Worm (Caenorhabditis elegans): Measurements from ENCODE around the gene lin-48.

DNA sequence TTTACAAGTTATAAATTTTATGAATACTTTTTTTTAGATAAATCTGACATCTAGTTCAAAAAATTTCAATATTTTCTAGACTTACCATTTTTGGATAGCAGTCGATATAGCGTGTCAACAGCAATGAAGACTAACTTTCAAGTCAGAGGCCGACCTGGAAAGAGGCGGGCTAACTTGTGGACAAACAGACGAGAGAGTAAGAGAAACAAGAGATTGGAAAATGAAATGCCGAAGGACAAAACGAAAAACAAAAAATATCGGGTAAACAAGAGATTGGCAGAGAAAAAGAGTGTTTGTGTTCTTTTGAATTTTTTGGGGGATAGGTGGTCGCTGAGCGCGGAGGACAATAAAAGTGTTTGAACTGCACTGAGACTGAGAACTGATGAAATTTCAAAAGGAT, 27.9 kb downstream of the lin-48 start, which contains the start of gene lec-4:
- TF ChIP-seq ceh-43 (GFP tag; optimal IDR thresholded peaks at IDR 0.05) (no peak), mab-5 (tag; optimal IDR thresholded peaks at IDR 0.05) (no peak), M03D4.4 (tag; optimal IDR thresholded peaks at IDR 0.05) (no peak), snpc-4 (tag; optimal IDR thresholded peaks at IDR 0.05) (no peak), nhr-76 (tag; optimal IDR thresholded peaks at IDR 0.05) (no peak)
